Worm (Caenorhabditis elegans) whole organism, early embryonic: ENCODE data around the gene Y82E9BR.18.

ENCODE experiments used
- B0310.2 ChIP-seq: sonication (generic microtip); optimal IDR thresholded peaks from 2 replicates; lab custom pipeline; 2016; ENCODE audit warnings: mild to moderate bottlenecking, missing genetic modification characterization, missing compliant biosample characterization
- F13C5.2 ChIP-seq: sonication (generic microtip); optimal IDR thresholded peaks from 2 replicates; lab custom pipeline; 2017; ENCODE audit warnings: mild to moderate bottlenecking, missing genetic modification characterization, inconsistent platforms, missing compliant biosample characterization
- ama-1 ChIP-seq: fragments of 150-350 bp; optimal IDR thresholded peaks from 2 replicates; lab custom pipeline; 2014
- ceh-36 ChIP-seq: sonication (generic microtip); optimal IDR thresholded peaks from 2 replicates; lab custom pipeline; 2016; ENCODE audit warnings: missing genetic modification characterization, inconsistent platforms, missing compliant biosample characterization
- ets-7 ChIP-seq: sonication (generic microtip); optimal IDR thresholded peaks from 2 replicates; lab custom pipeline; 2016; ENCODE audit warnings: missing genotype, missing genetic modification characterization, missing compliant biosample characterization
- flt-1 ChIP-seq: fragments of 200-800 bp; sonication (Bioruptor generic); IDR thresholded peaks from 2 replicates; pipeline ENCODE4 v1.3.6; 2022; ENCODE audit warnings: missing genetic modification characterization, missing compliant biosample characterization
- hmbx-1 ChIP-seq: sonication (generic microtip); optimal IDR thresholded peaks from 2 replicates; lab custom pipeline; 2016; ENCODE audit warnings: mild to moderate bottlenecking, missing genetic modification characterization, missing compliant biosample characterization
- tbx-11 ChIP-seq: fragments of 200-800 bp; sonication (Bioruptor generic); IDR thresholded peaks from 2 replicates; pipeline ENCODE4 v1.3.6; 2022; ENCODE audit warnings: missing genetic modification characterization, missing compliant biosample characterization
- tbx-37 ChIP-seq: fragments of 200-800 bp; sonication (Bioruptor generic); conservative IDR thresholded peaks from 2 replicates; pipeline ENCODE4 v1.3.6; 2022; ENCODE audit warnings: missing genetic modification reagents, missing genetic modification characterization, missing compliant biosample characterization
- tra-4 ChIP-seq: sonication (generic microtip); optimal IDR thresholded peaks from 2 replicates; lab custom pipeline; 2017; ENCODE audit warnings: missing genetic modification characterization, missing compliant biosample characterization

ce11 chrIII:1418709-1419108 is 64.6 kb downstream of the Y82E9BR.18 start:
- TF ChIP-seq ama-1 (no peak), flt-1 (GFP tag; lab: Robert Waterston, UW) (no peak), hmbx-1 (tag; lab: Kevin White, UChicago) (no peak), F13C5.2 (tag; lab: Kevin White, UChicago) (peak; percentile 53), B0310.2 (tag; lab: Kevin White, UChicago) (no peak), ets-7 (no peak), tbx-37 (0 out of 2 replicates have a peak, but pooled peaks have one; percentile 16), tbx-11 (GFP tag; lab: Robert Waterston, UW) (no peak), tra-4 (tag; lab: Kevin White, UChicago) (no peak), ceh-36 (tag; lab: Kevin White, UChicago) (no peak)
